Worm (Caenorhabditis elegans): ENCODE results near the gene old-2.

- TF ChIP-seq unc-62 (GFP tag; optimal IDR thresholded peaks at IDR 0.05) (no peak), xnd-1 (tag; optimal IDR thresholded peaks at IDR 0.05) (no peak), hlh-26 (GFP tag; conservative IDR thresholded peaks at IDR 0.05) (no peak), F37B4.10 (GFP tag; IDR thresholded peaks at IDR 0.05) (no peak), pha-4 (tag; optimal IDR thresholded peaks at IDR 0.05) (no peak), unc-130 (GFP tag; optimal IDR thresholded peaks at IDR 0.05) (no peak)
Observed at ce11 chrII:9840313-9840712, 9.1 kb downstream of the old-2 start, which contains the start of gene ZK938.11.

Data from whole organism, young adult.